Fruit fly (Drosophila melanogaster) whole organism, embryonic: ENCODE measurements around the gene alien.

Experiments
- ATbp ChIP-seq: fragments of 200-800 bp; sonication (Bioruptor generic); optimal IDR thresholded peaks from 2 replicates; lab custom pipeline; 2017; ENCODE audit warnings: missing biosample characterization, mild to moderate bottlenecking, missing genetic modification characterization, missing genetic modification reagents
- Abd-B ChIP-seq: fragments of 200-800 bp; sonication (Bioruptor generic); optimal IDR thresholded peaks from 2 replicates; lab custom pipeline; 2018; ENCODE audit warnings: missing biosample characterization, mild to moderate bottlenecking, missing genetic modification characterization, moderate library complexity
- Ada2b ChIP-seq: fragments of 200-800 bp; sonication (Bioruptor generic); IDR thresholded peaks from 2 replicates; pipeline ENCODE4 v1.3.6; 2022; ENCODE audit warnings: missing biosample characterization, missing genetic modification characterization
- Adf1 ChIP-seq: fragments of 200-800 bp; sonication (Bioruptor generic); IDR thresholded peaks from 2 replicates; pipeline ENCODE4 v1.3.6; 2022; ENCODE audit warnings: missing biosample characterization, missing genetic modification characterization
- Bgb ChIP-seq: fragments of 200-800 bp; sonication (Bioruptor generic); IDR thresholded peaks from 2 replicates; pipeline ENCODE4 v1.3.6; 2022; ENCODE audit warnings: missing biosample characterization, missing genetic modification characterization; ENCODE audit not compliant: partially characterized antibody
- CG11398 ChIP-seq: fragments of 200-800 bp; sonication (Bioruptor generic); optimal IDR thresholded peaks from 2 replicates; lab custom pipeline; 2016; ENCODE audit warnings: missing biosample characterization, missing genetic modification characterization
- CG11504 ChIP-seq: fragments of 200-800 bp; sonication (Bioruptor generic); optimal IDR thresholded peaks from 3 replicates; lab custom pipeline; 2019; ENCODE audit warnings: missing biosample characterization, mild to moderate bottlenecking, missing genetic modification characterization, moderate library complexity
- CG11696 ChIP-seq: fragments of 200-800 bp; sonication (Bioruptor generic); IDR thresholded peaks from 2 replicates; pipeline ENCODE4 v1.3.6; 2022; ENCODE audit warnings: missing biosample characterization, missing genetic modification characterization
- CG12219 ChIP-seq: fragments of 200-800 bp; sonication (Bioruptor generic); optimal IDR thresholded peaks from 3 replicates; lab custom pipeline; 2018; ENCODE audit warnings: missing biosample characterization, mild to moderate bottlenecking, missing genetic modification characterization
- CG15479 ChIP-seq: fragments of 200-800 bp; sonication (Bioruptor generic); optimal IDR thresholded peaks from 3 replicates; lab custom pipeline; 2019; ENCODE audit warnings: missing biosample characterization, mild to moderate bottlenecking, missing genetic modification characterization, moderate library complexity
- CG17612 ChIP-seq: fragments of 200-800 bp; sonication (Bioruptor generic); IDR thresholded peaks from 2 replicates; pipeline ENCODE4 v1.3.6; 2022; ENCODE audit warnings: missing biosample characterization, missing genetic modification characterization
- CG17802 ChIP-seq: fragments of 200-800 bp; sonication (Bioruptor generic); optimal IDR thresholded peaks from 2 replicates; lab custom pipeline; 2018; ENCODE audit warnings: missing biosample characterization, mild to moderate bottlenecking, missing genetic modification characterization, moderate library complexity
- CG17829 ChIP-seq: fragments of 200-800 bp; optimal IDR thresholded peaks from 2 replicates; lab custom pipeline; 2019; ENCODE audit warnings: missing biosample characterization, mild to moderate bottlenecking, missing genetic modification characterization, moderate library complexity
- CG1832 ChIP-seq: fragments of 200-800 bp; sonication (Bioruptor generic); optimal IDR thresholded peaks from 2 replicates; lab custom pipeline; 2017; ENCODE audit warnings: missing biosample characterization, mild to moderate bottlenecking, missing genetic modification characterization, inconsistent platforms
- CG18764 ChIP-seq: fragments of 200-800 bp; sonication (Bioruptor generic); optimal IDR thresholded peaks from 3 replicates; lab custom pipeline; 2016; ENCODE audit warnings: missing biosample characterization, missing genetic modification characterization
- CG4617 ChIP-seq: fragments of 200-800 bp; sonication (Bioruptor generic); optimal IDR thresholded peaks from 3 replicates; lab custom pipeline; 2016; ENCODE audit warnings: missing biosample characterization, missing genetic modification characterization, borderline replicate concordance
- CG5245 ChIP-seq: fragments of 200-800 bp; sonication (Bioruptor generic); optimal IDR thresholded peaks from 3 replicates; lab custom pipeline; 2016; ENCODE audit warnings: missing biosample characterization, missing genetic modification characterization
- CG6254 ChIP-seq: fragments of 200-800 bp; sonication (Bioruptor generic); optimal IDR thresholded peaks from 3 replicates; lab custom pipeline; 2017; ENCODE audit warnings: mild to moderate bottlenecking, missing biosample characterization, missing genetic modification reagents, missing genetic modification characterization
- CG8290 ChIP-seq, 3 experiments: fragments of 200-800 bp; sonication (Bioruptor generic); optimal IDR thresholded peaks; 2 replicates each; lab custom pipeline; 2016 to 2019; ENCODE audit warnings: missing biosample characterization in 3 of 3, missing genetic modification characterization in 3 of 3, mild to moderate bottlenecking in 2 of 3, moderate library complexity in 1 of 3
- Deaf1 ChIP-seq: fragments of 200-800 bp; optimal IDR thresholded peaks from 3 replicates; lab custom pipeline; 2019; ENCODE audit warnings: missing biosample characterization, mild to moderate bottlenecking, missing genetic modification characterization, moderate library complexity
- Gug ChIP-seq: fragments of 200-800 bp; sonication (Bioruptor generic); IDR thresholded peaks from 4 replicates; pipeline ENCODE4 v1.3.6; 2022; ENCODE audit warnings: missing biosample characterization, missing genetic modification characterization
- Hey ChIP-seq: fragments of 200-800 bp; sonication (Bioruptor generic); optimal IDR thresholded peaks from 3 replicates; lab custom pipeline; 2018; ENCODE audit warnings: missing biosample characterization, mild to moderate bottlenecking, missing genetic modification characterization
- HmgD ChIP-seq: fragments of 200-800 bp; sonication (Bioruptor generic); optimal IDR thresholded peaks from 3 replicates; lab custom pipeline; 2016; ENCODE audit warnings: missing biosample characterization, missing genetic modification characterization
- HmgZ ChIP-seq: fragments of 200-800 bp; sonication (Bioruptor generic); optimal IDR thresholded peaks from 2 replicates; lab custom pipeline; 2018; ENCODE audit warnings: missing biosample characterization, mild to moderate bottlenecking, missing genetic modification characterization
- Kr ChIP-seq: fragments of 200-800 bp; sonication (Bioruptor generic); optimal IDR thresholded peaks from 2 replicates; lab custom pipeline; 2017; ENCODE audit warnings: missing biosample characterization, mild to moderate bottlenecking, missing genetic modification characterization
- Six4 ChIP-seq: fragments of 200-800 bp; sonication (Bioruptor generic); optimal IDR thresholded peaks from 2 replicates; lab custom pipeline; 2016; ENCODE audit warnings: missing biosample characterization, missing genetic modification characterization
- Stat92E ChIP-seq, 3 experiments: fragments of >200 bp in 2 of 3; fragments of 200-800 bp in 1 of 3; sonication (Bioruptor generic) in 1 of 3; optimal IDR thresholded peaks; 2 replicates each; lab custom pipeline; 2017 to 2019; ENCODE audit warnings: missing biosample characterization in 3 of 3, missing genetic modification characterization in 3 of 3, mild to moderate bottlenecking in 1 of 3, moderate library complexity in 1 of 3
- abd-A ChIP-seq: fragments of 200-800 bp; sonication (Bioruptor generic); optimal IDR thresholded peaks from 3 replicates; lab custom pipeline; 2019; ENCODE audit warnings: missing biosample characterization, mild to moderate bottlenecking, missing genetic modification characterization, moderate library complexity
- bigmax ChIP-seq: fragments of 200-800 bp; sonication (Bioruptor generic); optimal IDR thresholded peaks from 2 replicates; lab custom pipeline; 2018; ENCODE audit warnings: missing biosample characterization, mild to moderate bottlenecking, missing genetic modification characterization
- grn ChIP-seq: fragments of 200-800 bp; sonication (Bioruptor generic); optimal IDR thresholded peaks from 3 replicates; lab custom pipeline; 2017; ENCODE audit warnings: missing biosample characterization, missing genetic modification characterization
- ham ChIP-seq: fragments of 200-800 bp; sonication (Bioruptor generic); IDR thresholded peaks from 2 replicates; pipeline ENCODE4 v1.3.6; 2022; ENCODE audit warnings: missing biosample characterization, missing genetic modification characterization
- mld ChIP-seq: fragments of 200-800 bp; sonication (Bioruptor generic); IDR thresholded peaks from 3 replicates; pipeline ENCODE4 v1.3.6; 2022; ENCODE audit warnings: missing biosample characterization, missing genetic modification characterization; ENCODE audit not compliant: partially characterized antibody
- scrt ChIP-seq: fragments of 200-800 bp; sonication (Bioruptor generic); optimal IDR thresholded peaks from 2 replicates; lab custom pipeline; 2018; ENCODE audit warnings: missing biosample characterization, mild to moderate bottlenecking, missing genetic modification characterization, moderate library complexity
- sim ChIP-seq: fragments of 200-800 bp; sonication (Bioruptor generic); IDR thresholded peaks from 2 replicates; pipeline ENCODE4 v1.3.6; 2022; ENCODE audit warnings: missing biosample characterization, missing genetic modification characterization
- sr ChIP-seq: fragments of 200-800 bp; sonication (Bioruptor generic); IDR thresholded peaks from 3 replicates; pipeline ENCODE4 v1.3.6; 2022; ENCODE audit warnings: missing biosample characterization, missing genetic modification characterization
- tna ChIP-seq: fragments of 200-800 bp; sonication (Bioruptor generic); IDR thresholded peaks from 2 replicates; pipeline ENCODE4 v1.3.6; 2022; ENCODE audit warnings: missing biosample characterization, missing genetic modification characterization; ENCODE audit not compliant: partially characterized antibody
- usp ChIP-seq: fragments of >200 bp; optimal IDR thresholded peaks from 2 replicates; lab custom pipeline; 2017; ENCODE audit warnings: missing biosample characterization, missing genetic modification characterization
- vvl ChIP-seq: fragments of 200-800 bp; sonication (Bioruptor generic); IDR thresholded peaks from 2 replicates; pipeline ENCODE4 v1.3.6; 2022; ENCODE audit warnings: missing biosample characterization, missing genetic modification characterization
- z ChIP-seq: fragments of 200-800 bp; sonication (Bioruptor generic); IDR thresholded peaks from 3 replicates; pipeline ENCODE4 v1.3.6; 2022; ENCODE audit warnings: missing biosample characterization, missing genetic modification characterization

alien gene

DNA sequence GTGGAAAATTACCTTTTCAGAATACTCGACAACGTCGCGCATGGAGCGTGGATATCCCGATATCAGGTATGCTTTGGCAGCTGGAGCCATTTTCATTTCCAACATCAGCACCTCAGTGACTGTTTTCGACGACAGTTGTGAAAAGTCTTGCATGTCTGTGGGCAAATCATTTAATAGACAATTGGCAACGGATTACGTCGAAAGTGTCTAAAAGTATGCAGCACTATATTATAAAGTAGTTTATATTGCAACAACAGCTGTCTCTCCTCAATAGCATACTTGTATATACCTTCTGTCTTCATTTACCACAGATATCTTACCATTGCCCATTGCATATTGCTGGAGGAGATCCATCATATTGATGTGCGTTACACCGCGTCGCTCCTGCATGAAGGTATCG lies 24.3 kb downstream of the alien start:
- TF ChIP-seq CG17612 (GFP tag; lab: Robert Waterston, UW) (peak; percentile 100), CG8290 (GFP tag; optimal IDR thresholded peaks at IDR 0.05; lab: Kevin White, UChicago) (peak; percentile 70), CG8290 (tag; optimal IDR thresholded peaks at IDR 0.05; lab: Kevin White, UChicago) (peak in 1 of 2 experiments; percentile 38), Gug (no peak)

DNA sequence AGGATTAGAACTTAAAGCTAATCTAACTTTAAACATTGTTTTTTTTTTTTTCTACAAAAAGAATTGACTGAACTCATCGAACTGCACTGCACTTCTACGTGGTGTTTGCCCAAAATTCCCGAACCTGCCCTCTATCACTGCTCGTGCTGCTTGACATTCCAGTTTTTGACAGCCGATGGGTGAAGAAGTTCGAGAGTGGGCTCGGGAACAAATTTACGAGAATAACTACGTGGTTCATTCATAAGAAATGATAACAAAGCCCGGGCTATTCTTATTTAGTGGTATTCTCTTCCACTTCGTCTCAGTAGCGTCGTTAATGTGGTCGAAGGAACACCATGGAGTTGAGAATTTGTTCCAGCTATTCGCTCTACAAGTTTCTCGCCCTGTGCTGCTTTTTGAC lies 29.9 kb downstream of the alien start, which contains the start of gene CG18088:
Gene CG18088 (plus strand): TSS at position 301 of the 400 bp plus-strand sequence.
- no peak for TF ChIP-seq CG4617 (GFP tag; lab: Kevin White, UChicago)
- no peak for TF ChIP-seq CG11696 (GFP tag; lab: Robert Waterston, UW)
- TF ChIP-seq tna (GFP tag; lab: Robert Waterston, UW), result no peak
- no peak for TF ChIP-seq CG1832 (GFP tag; lab: Kevin White, UChicago)
- TF ChIP-seq Six4 (GFP tag; lab: Kevin White, UChicago), result no peak
- TF ChIP-seq CG5245, result no peak
- TF ChIP-seq CG15479 (GFP tag; lab: Kevin White, UChicago), result no peak
- no peak for TF ChIP-seq bigmax (GFP tag; lab: Kevin White, UChicago)
- TF ChIP-seq Deaf1 (tag; lab: Kevin White, UChicago), result peak; percentile 45
- TF ChIP-seq, all 482 proteins: peak for 1

DNA sequence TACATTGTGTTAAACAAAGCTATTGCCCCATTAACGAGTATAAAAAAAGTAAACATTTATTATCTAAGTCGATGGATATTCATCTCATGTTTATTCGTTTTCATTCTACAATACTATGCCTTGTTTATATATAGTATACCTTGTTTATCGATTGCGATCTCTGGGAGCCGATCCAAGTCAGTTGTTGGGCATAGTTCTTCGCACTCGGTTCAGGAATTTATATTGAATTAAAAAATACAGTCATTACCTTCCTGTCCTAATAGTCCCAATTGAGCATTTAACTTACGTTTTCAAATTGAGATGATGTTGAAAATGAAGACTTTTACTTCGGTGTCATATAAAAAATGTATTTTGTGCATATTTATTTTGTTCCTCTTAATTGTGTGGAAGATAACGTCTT lies 32.5 kb downstream of the alien start, which contains the start of gene CG32984:
Gene CG32984 (plus strand): TSS at position 301 of the 400 bp plus-strand sequence.
- no peak for TF ChIP-seq HmgZ
- TF ChIP-seq CG18764 (GFP tag; lab: Kevin White, UChicago), result no peak
- TF ChIP-seq CG6254, result no peak
- no peak for TF ChIP-seq Stat92E (GFP tag; optimal IDR thresholded peaks at IDR 0.05; lab: Kevin White, UChicago)
- no peak for TF ChIP-seq z (GFP tag; lab: Robert Waterston, UW)
- no peak for TF ChIP-seq Adf1
- no peak for TF ChIP-seq usp (GFP tag; lab: Kevin White, UChicago)
- TF ChIP-seq CG17829, result no peak
- no peak for TF ChIP-seq Abd-B (GFP tag; lab: Kevin White, UChicago)
- no peak for TF ChIP-seq HmgD (GFP tag; lab: Kevin White, UChicago)

DNA sequence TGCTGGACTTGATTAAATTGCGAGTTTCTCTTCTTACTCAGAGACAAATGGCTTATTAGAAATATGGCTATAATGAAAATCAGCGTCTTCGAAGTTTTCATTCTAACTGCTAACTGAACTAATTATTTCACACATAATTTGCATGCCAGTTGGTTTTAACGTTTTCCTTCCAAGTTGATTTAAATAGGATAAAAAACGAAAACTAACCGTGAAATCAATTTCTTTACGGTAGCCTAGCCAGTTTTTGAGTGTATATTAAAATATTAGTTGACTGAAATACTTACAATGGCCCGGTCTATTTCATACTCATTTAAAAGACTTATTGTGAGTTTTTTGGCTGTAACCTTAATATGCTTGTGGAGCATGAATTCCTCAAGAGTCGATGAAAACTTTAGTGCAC lies 34.9 kb downstream of the alien start, which contains the start of the genes CG9525 and CG32985:
Gene CG9525 (minus strand): TSS at position 101 of the 400 bp plus-strand sequence.
Gene CG32985 (plus strand): TSS at position 280 of the 400 bp plus-strand sequence.
- TF ChIP-seq Gug, result no peak
- TF ChIP-seq ham (GFP tag; lab: Robert Waterston, UW), result no peak
- no peak for TF ChIP-seq Bgb (GFP tag; lab: Robert Waterston, UW)
- no peak for TF ChIP-seq CG17802 (tag; lab: Kevin White, UChicago)
- TF ChIP-seq mld, result no peak
- TF ChIP-seq vvl (GFP tag; lab: Robert Waterston, UW), result no peak
- no peak for TF ChIP-seq ATbp (GFP tag; lab: Kevin White, UChicago)
- no peak for TF ChIP-seq CG12219 (GFP tag; lab: Kevin White, UChicago)
- TF ChIP-seq sim (GFP tag; lab: Robert Waterston, UW), result no peak
- TF ChIP-seq sr (GFP tag; lab: Robert Waterston, UW), result no peak
- no peak for TF ChIP-seq abd-A (tag; lab: Kevin White, UChicago)
- no peak for TF ChIP-seq CG11504 (tag; lab: Kevin White, UChicago)
- no peak for TF ChIP-seq scrt (GFP tag; lab: Kevin White, UChicago)
- no peak for TF ChIP-seq Kr (GFP tag; lab: Kevin White, UChicago)
- TF ChIP-seq grn (GFP tag; lab: Kevin White, UChicago), result no peak
- TF ChIP-seq CG11398, result no peak
- no peak for TF ChIP-seq Hey
- no peak for TF ChIP-seq Ada2b (GFP tag; lab: Robert Waterston, UW)
